Worm (Caenorhabditis elegans) whole organism, late embryonic: ENCODE measurements around the gene F21D9.3.

Experiments used
- ama-1 ChIP-seq: fragments of 150-350 bp; optimal IDR thresholded peaks from 2 replicates; lab custom pipeline; 2014
- ceh-31 ChIP-seq: sonication (generic microtip); optimal IDR thresholded peaks from 2 replicates; lab custom pipeline; 2016; ENCODE audit warnings: missing genetic modification characterization, missing compliant biosample characterization
- dmd-4 ChIP-seq: sonication (generic microtip); optimal IDR thresholded peaks from 2 replicates; lab custom pipeline; 2016; ENCODE audit warnings: borderline replicate concordance, missing genetic modification characterization, missing compliant biosample characterization
- dve-1 ChIP-seq: sonication (generic microtip); optimal IDR thresholded peaks from 2 replicates; lab custom pipeline; 2017; ENCODE audit warnings: antibody characterized with exemption, mild to moderate bottlenecking, missing genetic modification characterization, missing compliant biosample characterization
- elt-2 ChIP-seq: sonication (generic microtip); optimal IDR thresholded peaks from 2 replicates; lab custom pipeline; 2016; ENCODE audit warnings: missing genetic modification reagents, missing genetic modification characterization, missing compliant biosample characterization
- eyg-1 ChIP-seq: sonication (generic microtip); optimal IDR thresholded peaks from 2 replicates; lab custom pipeline; 2016; ENCODE audit warnings: missing genotype, missing genetic modification characterization, missing compliant biosample characterization
- lim-6 ChIP-seq: sonication (generic microtip); optimal IDR thresholded peaks from 2 replicates; lab custom pipeline; 2016; ENCODE audit warnings: missing genetic modification characterization, missing compliant biosample characterization
- nfya-1 ChIP-seq: sonication (generic microtip); optimal IDR thresholded peaks from 2 replicates; lab custom pipeline; 2017; ENCODE audit warnings: missing genetic modification characterization, mild to moderate bottlenecking, missing compliant biosample characterization, antibody characterized with exemption, moderate library complexity
- sox-4 ChIP-seq: sonication (generic microtip); optimal IDR thresholded peaks from 2 replicates; lab custom pipeline; 2017; ENCODE audit warnings: mild to moderate bottlenecking, missing genetic modification characterization, inconsistent platforms, missing compliant biosample characterization

ce11 chrV:19260686-19261085 is 3.1 kb upstream of the F21D9.3 start:
- TF ChIP-seq sox-4 (tag; lab: Kevin White, UChicago) (no peak), eyg-1 (tag; lab: Kevin White, UChicago) (no peak), lim-6 (tag; lab: Kevin White, UChicago) (no peak), dve-1 (tag; lab: Kevin White, UChicago) (no peak), elt-2 (no peak), dmd-4 (no peak), ceh-31 (tag; lab: Kevin White, UChicago) (no peak), nfya-1 (tag; lab: Kevin White, UChicago) (no peak), ama-1 (lab: Kevin White, UChicago) (no peak)
